Worm (Caenorhabditis elegans): Measurements from ENCODE around the gene C04E7.5.

C04E7.5 gene

DNA sequence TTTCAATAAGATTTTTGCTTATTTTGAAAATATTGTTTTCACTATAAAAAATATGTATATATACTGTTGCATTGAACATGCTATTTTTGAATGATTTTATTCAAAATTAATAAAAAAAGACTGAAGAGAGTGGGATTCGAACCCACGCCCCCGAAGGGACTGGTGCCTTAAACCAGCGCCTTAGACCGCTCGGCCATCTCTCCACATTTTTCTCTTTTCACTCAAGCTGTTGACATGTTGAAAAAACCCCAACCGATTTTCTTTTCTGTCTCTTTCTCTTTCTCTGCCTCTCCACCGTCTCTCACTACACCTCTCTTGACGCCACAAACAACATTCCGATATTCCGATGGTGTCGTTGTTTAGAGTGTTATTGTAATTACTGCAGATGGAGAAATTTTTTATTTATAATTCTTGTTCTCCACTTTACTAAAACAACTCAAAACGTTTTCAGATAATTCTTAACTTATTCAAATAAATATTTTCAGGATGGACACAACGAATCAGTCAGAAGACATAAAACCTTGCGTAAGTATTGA, 7.4 kb upstream of the C04E7.5 start, which contains the start of gene sor-3 (continued):
- TF ChIP-seq pbrm-1 (GFP tag; IDR thresholded peaks at IDR 0.05) (peak; percentile 79), efl-1 (GFP tag; optimal IDR thresholded peaks at IDR 0.05) (no peak), snpc-1.1 (tag; optimal IDR thresholded peaks at IDR 0.05; ENCODE audit: insufficient read depth) (peak; percentile 66), ceh-91 (GFP tag; IDR thresholded peaks at IDR 0.05) (no peak), nfyb-1 (GFP tag; IDR thresholded peaks at IDR 0.05) (peak; percentile 85), ztf-25 (GFP tag; IDR thresholded peaks at IDR 0.05) (peak; percentile 88), chd-7 (tag; optimal IDR thresholded peaks at IDR 0.05) (peak; percentile 64), nhr-27 (tag; optimal IDR thresholded peaks at IDR 0.05) (no peak), hmg-1.2 (GFP tag; IDR thresholded peaks at IDR 0.05) (peak; percentile 87), F57C9.4 (tag; optimal IDR thresholded peaks at IDR 0.05) (no peak), atf-7 (tag; optimal IDR thresholded peaks at IDR 0.05) (no peak), him-1 (tag; optimal IDR thresholded peaks at IDR 0.05) (peak; percentile 72), ztf-3 (GFP tag; optimal IDR thresholded peaks at IDR 0.05) (no peak), ceh-79 (tag; optimal IDR thresholded peaks at IDR 0.05) (no peak), ama-1 (optimal IDR thresholded peaks at IDR 0.05) (no peak), ama-1 (GFP tag; optimal IDR thresholded peaks at IDR 0.05) (peak; percentile 44 to 60), T07F8.4 (tag; optimal IDR thresholded peaks at IDR 0.05) (peak; percentile 49), attf-3 (GFP tag; conservative IDR thresholded peaks at IDR 0.05) (peak; percentile 82), B0336.3 (GFP tag; IDR thresholded peaks at IDR 0.05) (no peak), dox-1 (GFP tag; IDR thresholded peaks at IDR 0.05) (peak; percentile 78), lin-35 (GFP tag; optimal IDR thresholded peaks at IDR 0.05) (peak in 1 of 3 experiments; percentile 71), snpc-1.3 (tag; optimal IDR thresholded peaks at IDR 0.05; ENCODE audit: insufficient read depth) (peak; percentile 78), ets-4 (GFP tag; optimal IDR thresholded peaks at IDR 0.05) (no peak), let-526 (GFP tag; IDR thresholded peaks at IDR 0.05) (peak; percentile 83; the same call in 1 of the 2 replicates), tbx-9 (tag; optimal IDR thresholded peaks at IDR 0.05; ENCODE audit: borderline replicate concordance) (no peak), F22D6.2 (tag; optimal IDR thresholded peaks at IDR 0.05) (peak; percentile 61), cebp-2 (GFP tag; IDR thresholded peaks at IDR 0.05) (peak; percentile 62; the same call in 1 of the 2 replicates), cebp-1 (GFP tag; IDR thresholded peaks at IDR 0.05) (no peak), cebp-1 (tag; optimal IDR thresholded peaks at IDR 0.05) (no peak), nhr-80 (tag; optimal IDR thresholded peaks at IDR 0.05) (no peak), lag-1 (GFP tag; IDR thresholded peaks at IDR 0.05) (no peak), F55B11.4 (tag; optimal IDR thresholded peaks at IDR 0.05; ENCODE audit: borderline replicate concordance, insufficient read depth) (no peak), snpc-3.4 (tag; optimal IDR thresholded peaks at IDR 0.05) (peak; percentile 86), D2030.7 (GFP tag; IDR thresholded peaks at IDR 0.05) (peak; percentile 84), zfh-2 (GFP tag; conservative IDR thresholded peaks at IDR 0.05) (0 out of 2 replicates have a peak, but pooled peaks have one; percentile 30), F23B12.7 (tag; optimal IDR thresholded peaks at IDR 0.05; ENCODE audit: insufficient read depth) (peak; percentile 94), egl-18 (GFP tag; IDR thresholded peaks at IDR 0.05) (0 out of 2 replicates have a peak, but pooled peaks have one; percentile 22), akir-1 (GFP tag; optimal IDR thresholded peaks at IDR 0.05) (no peak), fkh-3 (tag; optimal IDR thresholded peaks at IDR 0.05) (no peak), ztf-22 (GFP tag; optimal IDR thresholded peaks at IDR 0.05) (no peak), F57A8.1 (GFP tag; optimal IDR thresholded peaks at IDR 0.05) (no peak), ZK185.1 (tag; optimal IDR thresholded peaks at IDR 0.05; ENCODE audit: poor library complexity, severe bottlenecking) (peak; percentile 73), bed-1 (GFP tag; IDR thresholded peaks at IDR 0.05) (no peak), egl-44 (GFP tag; IDR thresholded peaks at IDR 0.05) (peak; percentile 76; the same call in 1 of the 2 replicates), nhr-120 (GFP tag; IDR thresholded peaks at IDR 0.05) (no peak), B0261.1 (tag; optimal IDR thresholded peaks at IDR 0.05) (peak; percentile 96), lsy-27 (tag; optimal IDR thresholded peaks at IDR 0.05; ENCODE audit: borderline replicate concordance, insufficient read depth) (peak; percentile 74), hlh-12 (tag; optimal IDR thresholded peaks at IDR 0.05) (peak; percentile 47)

Data from whole organism, young adult.